Fruit fly (Drosophila melanogaster): ENCODE measurements around the gene Naa15-16.

Naa15-16 gene

dm6 chrX:19495611-19496583 lies 16.1 kb downstream of the Naa15-16 start (continued):
- TF ChIP-seq CG12236 (GFP tag; optimal IDR thresholded peaks at IDR 0.05) (no peak), fu2 (GFP tag; optimal IDR thresholded peaks at IDR 0.05) (peak; percentile 45), eyg (GFP tag; optimal IDR thresholded peaks at IDR 0.05) (no peak), stc (GFP tag; IDR thresholded peaks at IDR 0.05) (peak; percentile 52), CG17361 (GFP tag; IDR thresholded peaks at IDR 0.05) (peak; percentile 43; the same call in 1 of the 3 replicates), bsh (GFP tag; optimal IDR thresholded peaks at IDR 0.05) (peak; percentile 1 to 48), CG6813 (GFP tag; optimal IDR thresholded peaks at IDR 0.05) (peak; percentile 49), CG4404 (GFP tag; IDR thresholded peaks at IDR 0.05) (peak; percentile 44; the same call in 1 of the 2 replicates), CG17612 (GFP tag; IDR thresholded peaks at IDR 0.05) (no peak), CG30431 (GFP tag; optimal IDR thresholded peaks at IDR 0.05) (peak; percentile 40), Elba2 (GFP tag; optimal IDR thresholded peaks at IDR 0.05) (no peak), crc (GFP tag; optimal IDR thresholded peaks at IDR 0.05) (no peak), Spps (tag; optimal IDR thresholded peaks at IDR 0.05) (no peak), Deaf1 (tag; optimal IDR thresholded peaks at IDR 0.05) (no peak), Stat92E (GFP tag; optimal IDR thresholded peaks at IDR 0.05) (no peak), dan (GFP tag; IDR thresholded peaks at IDR 0.05) (no peak), trem (tag; optimal IDR thresholded peaks at IDR 0.05) (no peak), CG31224 (GFP tag; IDR thresholded peaks at IDR 0.05) (0 out of 2 replicates have a peak, but pooled peaks have one; percentile 12), unpg (GFP tag; optimal IDR thresholded peaks at IDR 0.05) (peak; percentile 66), croc (GFP tag; conservative IDR thresholded peaks at IDR 0.05) (peak; percentile 15; the same call in 1 of the 3 replicates), mld (GFP tag; IDR thresholded peaks at IDR 0.05; ENCODE audit: partially characterized antibody) (no peak), CG1832 (GFP tag; optimal IDR thresholded peaks at IDR 0.05) (peak; percentile 90), ind (GFP tag; optimal IDR thresholded peaks at IDR 0.05) (peak; percentile 65), Fer2 (tag; optimal IDR thresholded peaks at IDR 0.05) (peak; percentile 28), ems (GFP tag; optimal IDR thresholded peaks at IDR 0.05) (peak; percentile 16), CG18764 (GFP tag; optimal IDR thresholded peaks at IDR 0.05) (no peak), gem (tag; optimal IDR thresholded peaks at IDR 0.05) (peak; percentile 73), crp (GFP tag; optimal IDR thresholded peaks at IDR 0.05) (no peak), sc (optimal IDR thresholded peaks at IDR 0.05) (no peak), sc (GFP tag; optimal IDR thresholded peaks at IDR 0.05) (no peak), CG11723 (GFP tag; optimal IDR thresholded peaks at IDR 0.05) (peak; percentile 33), CG16813 (GFP tag; IDR thresholded peaks at IDR 0.05; ENCODE audit: partially characterized antibody) (no peak), pnt (GFP tag; optimal IDR thresholded peaks at IDR 0.05) (peak; percentile 40), inv (GFP tag; IDR thresholded peaks at IDR 0.05; ENCODE audit: partially characterized antibody) (no peak), CG8388 (GFP tag; optimal IDR thresholded peaks at IDR 0.05) (peak; percentile 53), MBD-R2 (GFP tag; IDR thresholded peaks at IDR 0.05) (peak; percentile 33; the same call in 1 of the 2 replicates), CG31365 (tag; optimal IDR thresholded peaks at IDR 0.05) (peak; percentile 48), Scr (GFP tag; IDR thresholded peaks at IDR 0.05; ENCODE audit: partially characterized antibody) (no peak), Ptx1 (GFP tag; IDR thresholded peaks at IDR 0.05) (peak; percentile 66), az2 (GFP tag; optimal IDR thresholded peaks at IDR 0.05) (peak; percentile 35), H15 (GFP tag; IDR thresholded peaks at IDR 0.05) (0 out of 3 replicates have a peak, but pooled peaks have one; percentile 23), CG7928 (GFP tag; optimal IDR thresholded peaks at IDR 0.05) (peak; percentile 10), Hmx (GFP tag; optimal IDR thresholded peaks at IDR 0.05) (no peak), twi (tag; optimal IDR thresholded peaks at IDR 0.05) (no peak), CG15601 (tag; optimal IDR thresholded peaks at IDR 0.05) (no peak), CG12219 (GFP tag; optimal IDR thresholded peaks at IDR 0.05) (peak; percentile 67), CG10274 (GFP tag; optimal IDR thresholded peaks at IDR 0.05) (peak; percentile 37)

All from whole organism, embryonic.